Fruit fly (Drosophila melanogaster): ENCODE results near the gene mRpL45.
A peak's percentile ranks its signal among the peaks of the same experiment; 100 is the strongest.

Gene mRpL45

DNA sequence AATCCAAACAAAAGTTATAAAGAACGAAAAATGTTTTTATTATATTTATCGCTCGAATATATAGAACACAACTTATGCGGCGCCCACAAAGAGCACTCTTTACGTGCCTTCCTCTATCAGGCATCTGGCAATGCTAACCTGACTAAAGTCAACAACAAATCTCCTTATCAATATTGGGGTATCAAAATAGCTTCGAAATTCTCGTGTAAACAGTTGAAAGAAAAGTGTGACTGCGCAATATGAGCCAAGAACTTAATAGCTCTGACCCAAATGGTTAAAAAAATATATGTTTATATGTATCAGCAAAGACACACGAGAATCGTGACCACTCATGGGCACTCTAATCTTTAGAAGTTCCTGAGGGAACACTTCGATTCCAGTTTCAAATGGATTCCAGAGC, 12.9 kb downstream of the mRpL45 start (continued):
- TF ChIP-seq Sox100B (GFP tag; optimal IDR thresholded peaks at IDR 0.05) (peak; percentile 16), NFAT (GFP tag; IDR thresholded peaks at IDR 0.05) (no peak), Fer2 (tag; optimal IDR thresholded peaks at IDR 0.05) (no peak), gcm (GFP tag; optimal IDR thresholded peaks at IDR 0.05) (no peak), seq (GFP tag; IDR thresholded peaks at IDR 0.05) (peak; percentile 24; the same call in 1 of the 2 replicates), ara (GFP tag; IDR thresholded peaks at IDR 0.05) (no peak), CG7963 (GFP tag; IDR thresholded peaks at IDR 0.05; ENCODE audit: partially characterized antibody) (no peak), tin (GFP tag; optimal IDR thresholded peaks at IDR 0.05) (no peak), Ravus (GFP tag; IDR thresholded peaks at IDR 0.05) (no peak), sna (GFP tag; IDR thresholded peaks at IDR 0.05; ENCODE audit: partially characterized antibody) (no peak), Nf-YA (GFP tag; IDR thresholded peaks at IDR 0.05) (no peak), Hey (tag; optimal IDR thresholded peaks at IDR 0.05) (peak; percentile 44), CG2875 (GFP tag; optimal IDR thresholded peaks at IDR 0.05) (peak; percentile 25), salm (tag; optimal IDR thresholded peaks at IDR 0.05) (peak; percentile 36), lmd (GFP tag; IDR thresholded peaks at IDR 0.05) (no peak), ci (GFP tag; IDR thresholded peaks at IDR 0.05) (peak; percentile 72), pita (GFP tag; optimal IDR thresholded peaks at IDR 0.05) (no peak), CG1024 (GFP tag; IDR thresholded peaks at IDR 0.05) (no peak), fd64A (GFP tag; optimal IDR thresholded peaks at IDR 0.05) (peak; percentile 19), CG15269 (tag; optimal IDR thresholded peaks at IDR 0.05) (peak; percentile 15), CG17385 (GFP tag; optimal IDR thresholded peaks at IDR 0.05) (peak; percentile 44), dimm (GFP tag; IDR thresholded peaks at IDR 0.05) (no peak), PHDP (tag; optimal IDR thresholded peaks at IDR 0.05) (peak; percentile 47), nerfin-1 (tag; optimal IDR thresholded peaks at IDR 0.05) (no peak), CG17568 (GFP tag; optimal IDR thresholded peaks at IDR 0.05) (peak; percentile 52), twi (tag; optimal IDR thresholded peaks at IDR 0.05) (peak; percentile 4), Dbx (GFP tag; IDR thresholded peaks at IDR 0.05) (no peak), ase (GFP tag; IDR thresholded peaks at IDR 0.05) (no peak), vnd (GFP tag; IDR thresholded peaks at IDR 0.05; ENCODE audit: partially characterized antibody) (no peak), MTF-1 (GFP tag; optimal IDR thresholded peaks at IDR 0.05; ENCODE audit: borderline replicate concordance) (no peak), nau (GFP tag; optimal IDR thresholded peaks at IDR 0.05) (peak; percentile 8), wdn (GFP tag; IDR thresholded peaks at IDR 0.05) (no peak), Blimp-1 (GFP tag; optimal IDR thresholded peaks at IDR 0.05) (no peak), chinmo (GFP tag; IDR thresholded peaks at IDR 0.05; ENCODE audit: partially characterized antibody) (no peak), chm (GFP tag; IDR thresholded peaks at IDR 0.05) (no peak), cwo (GFP tag; optimal IDR thresholded peaks at IDR 0.05) (peak; percentile 34), disco-r (GFP tag; optimal IDR thresholded peaks at IDR 0.05) (no peak), h (optimal IDR thresholded peaks at IDR 0.05) (no peak), fd102C (GFP tag; optimal IDR thresholded peaks at IDR 0.05) (no peak), CG14014 (GFP tag; IDR thresholded peaks at IDR 0.05) (no peak; the same call in 1 of the 2 replicates), pan (optimal IDR thresholded peaks at IDR 0.05) (no peak), pan (GFP tag; optimal IDR thresholded peaks at IDR 0.05 in 1 of 2, IDR thresholded peaks at IDR 0.05 in 1 of 2) (peak in 1 of 2 experiments; percentile 24), wek (GFP tag; optimal IDR thresholded peaks at IDR 0.05) (peak; percentile 58), odd (GFP tag; optimal IDR thresholded peaks at IDR 0.05) (peak; percentile 21), ato (GFP tag; IDR thresholded peaks at IDR 0.05; ENCODE audit: partially characterized antibody) (no peak), CG4328 (GFP tag; optimal IDR thresholded peaks at IDR 0.05) (no peak), lab (GFP tag; optimal IDR thresholded peaks at IDR 0.05) (peak; percentile 49), Optix (GFP tag; IDR thresholded peaks at IDR 0.05) (no peak), CG7372 (GFP tag; IDR thresholded peaks at IDR 0.05) (no peak), eve (GFP tag; optimal IDR thresholded peaks at IDR 0.05) (peak in 1 of 2 experiments; percentile 50), CG4707 (GFP tag; optimal IDR thresholded peaks at IDR 0.05) (peak; percentile 35)
